Fruit fly (Drosophila melanogaster): ENCODE results near the gene frc.
A peak's percentile ranks its signal among the peaks of the same experiment; 100 is the strongest.

Gene frc

dm6 chr3L:17425132-17425713, 7.8 kb downstream of the frc start, which contains the start of the genes Sec3 and COX7B (continued):
- TF ChIP-seq zfh1 (GFP tag; IDR thresholded peaks at IDR 0.05) = peak; percentile 47; the same call in 1 of the 3 replicates
- TF ChIP-seq CG4820 (GFP tag; optimal IDR thresholded peaks at IDR 0.05) = peak; percentile 55
- TF ChIP-seq Fer2 (tag; optimal IDR thresholded peaks at IDR 0.05) = peak; percentile 65
- TF ChIP-seq Sox102F (GFP tag; optimal IDR thresholded peaks at IDR 0.05) = peak; percentile 54
- peak; percentile 58 to 64 for TF ChIP-seq chif (GFP tag; optimal IDR thresholded peaks at IDR 0.05)
- no peak for TF ChIP-seq pfk (GFP tag; optimal IDR thresholded peaks at IDR 0.05)
- peak; percentile 39 for TF ChIP-seq Vsx1 (GFP tag; optimal IDR thresholded peaks at IDR 0.05)
- no peak for TF ChIP-seq eve (GFP tag; optimal IDR thresholded peaks at IDR 0.05)
- peak; percentile 65 for TF ChIP-seq Sry-β (GFP tag; optimal IDR thresholded peaks at IDR 0.05)
- no peak for TF ChIP-seq CG16779 (GFP tag; IDR thresholded peaks at IDR 0.05)
- TF ChIP-seq CHES-1-like (GFP tag; optimal IDR thresholded peaks at IDR 0.05) = peak; percentile 38
- TF ChIP-seq CG12391 (tag; optimal IDR thresholded peaks at IDR 0.05) = peak; percentile 80
- TF ChIP-seq Dip2 (GFP tag; IDR thresholded peaks at IDR 0.05) = no peak
- TF ChIP-seq insv (GFP tag; optimal IDR thresholded peaks at IDR 0.05) = peak in 1 of 2 experiments; percentile 61
- peak; percentile 67 for TF ChIP-seq CG10543 (GFP tag; optimal IDR thresholded peaks at IDR 0.05)
- peak; percentile 60 for TF ChIP-seq D19A (tag; optimal IDR thresholded peaks at IDR 0.05)
- peak; percentile 70 for TF ChIP-seq CG4424 (GFP tag; optimal IDR thresholded peaks at IDR 0.05)
- peak; percentile 5 for TF ChIP-seq run (tag; optimal IDR thresholded peaks at IDR 0.05)
- TF ChIP-seq ato (GFP tag; IDR thresholded peaks at IDR 0.05; ENCODE audit: partially characterized antibody) = no peak; the same call in 1 of the 2 replicates
- TF ChIP-seq CG9797 (GFP tag; optimal IDR thresholded peaks at IDR 0.05) = peak; percentile 90
- TF ChIP-seq cas (GFP tag; IDR thresholded peaks at IDR 0.05) = no peak
- peak; percentile 98 for TF ChIP-seq CG13287 (GFP tag; IDR thresholded peaks at IDR 0.05; ENCODE audit: partially characterized antibody)
- TF ChIP-seq CG12744 (GFP tag; optimal IDR thresholded peaks at IDR 0.05) = peak; percentile 60
- peak; percentile 43 for TF ChIP-seq CG10654 (GFP tag; optimal IDR thresholded peaks at IDR 0.05)
- no peak for TF ChIP-seq CG12071 (GFP tag; optimal IDR thresholded peaks at IDR 0.05)
- TF ChIP-seq CG30020 (tag; optimal IDR thresholded peaks at IDR 0.05) = peak; percentile 67
- peak; percentile 66 for TF ChIP-seq Atf3 (GFP tag; optimal IDR thresholded peaks at IDR 0.05)
- TF ChIP-seq ftz-f1 (GFP tag; optimal IDR thresholded peaks at IDR 0.05) = peak; percentile 72
- no peak for TF ChIP-seq sima (GFP tag; optimal IDR thresholded peaks at IDR 0.05)
- peak; percentile 87 for TF ChIP-seq bbx (GFP tag; IDR thresholded peaks at IDR 0.05; ENCODE audit: partially characterized antibody)
- peak; percentile 77 for TF ChIP-seq slbo (GFP tag; IDR thresholded peaks at IDR 0.05)
- TF ChIP-seq vvl (GFP tag; IDR thresholded peaks at IDR 0.05) = peak; percentile 72
- no peak for TF ChIP-seq Gsc (GFP tag; IDR thresholded peaks at IDR 0.05)
- no peak for TF ChIP-seq grn (GFP tag; optimal IDR thresholded peaks at IDR 0.05)
- peak; percentile 11 for TF ChIP-seq Nf-YB (GFP tag; optimal IDR thresholded peaks at IDR 0.05)
- peak; percentile 46 for TF ChIP-seq dm (GFP tag; optimal IDR thresholded peaks at IDR 0.05)
- peak; percentile 78 for TF ChIP-seq CG34376 (GFP tag; optimal IDR thresholded peaks at IDR 0.05)
- peak; percentile 59; the same call in 1 of the 3 replicates for TF ChIP-seq sr (GFP tag; IDR thresholded peaks at IDR 0.05)
- peak; percentile 58; the same call in 1 of the 2 replicates for TF ChIP-seq lmd (GFP tag; IDR thresholded peaks at IDR 0.05)
- peak; percentile 49 for TF ChIP-seq CG10209 (GFP tag; optimal IDR thresholded peaks at IDR 0.05)
- TF ChIP-seq C15 (GFP tag; IDR thresholded peaks at IDR 0.05) = peak; percentile 53; the same call in 1 of the 3 replicates
- TF ChIP-seq CG18011 (GFP tag; optimal IDR thresholded peaks at IDR 0.05) = peak; percentile 29
- peak; percentile 51 for TF ChIP-seq kay (GFP tag; optimal IDR thresholded peaks at IDR 0.05)
- peak; percentile 29 for TF ChIP-seq CG6683 (GFP tag; optimal IDR thresholded peaks at IDR 0.05)
- TF ChIP-seq CG15073 (GFP tag; optimal IDR thresholded peaks at IDR 0.05) = no peak
- TF ChIP-seq Bdp1 (GFP tag; optimal IDR thresholded peaks at IDR 0.05) = peak; percentile 46
- TF ChIP-seq CG8944 (GFP tag; optimal IDR thresholded peaks at IDR 0.05) = no peak
- peak; percentile 76 for TF ChIP-seq hb (GFP tag; IDR thresholded peaks at IDR 0.05; ENCODE audit: partially characterized antibody)
- TF ChIP-seq twi (tag; optimal IDR thresholded peaks at IDR 0.05) = peak; percentile 68
- peak; percentile 62 for TF ChIP-seq lab (GFP tag; optimal IDR thresholded peaks at IDR 0.05)
